Worm (Caenorhabditis elegans) whole organism, L3 larva: ENCODE measurements around the gene F53G2.2.

Experiments
- ZK546.5 ChIP-seq: sonication (generic microtip); optimal IDR thresholded peaks from 2 replicates; lab custom pipeline; 2017; ENCODE audit warnings: missing biosample characterization, missing genetic modification characterization
- aly-2 ChIP-seq: fragments of 150-350 bp; optimal IDR thresholded peaks from 2 replicates; lab custom pipeline; 2014; ENCODE audit warnings: missing biosample characterization, missing genetic modification characterization
- ceh-9 ChIP-seq: sonication (generic microtip); optimal IDR thresholded peaks from 2 replicates; lab custom pipeline; 2018; ENCODE audit warnings: missing biosample characterization, missing genetic modification characterization
- daf-12 ChIP-seq: fragments of 150-350 bp; optimal IDR thresholded peaks from 2 replicates; lab custom pipeline; 2014; ENCODE audit warnings: missing biosample characterization, missing genetic modification reagents, missing genetic modification characterization
- egl-27 ChIP-seq: sonication (generic microtip); optimal IDR thresholded peaks from 4 replicates; lab custom pipeline; 2017; ENCODE audit warnings: missing biosample characterization, missing genetic modification reagents, missing genetic modification characterization
- elt-1 ChIP-seq: fragments of 150-350 bp; optimal IDR thresholded peaks from 2 replicates; lab custom pipeline; 2014; ENCODE audit warnings: missing biosample characterization, missing genetic modification characterization
- elt-2 ChIP-seq: sonication (generic microtip); optimal IDR thresholded peaks from 2 replicates; lab custom pipeline; 2016; ENCODE audit warnings: missing genetic modification reagents, mild to moderate bottlenecking, missing genetic modification characterization, missing compliant biosample characterization
- eor-1 ChIP-seq, 2 experiments: fragments of 150-350 bp; optimal IDR thresholded peaks; 2 replicates each; lab custom pipeline; 2014 to 2018; ENCODE audit warnings: missing biosample characterization in 2 of 2, missing genetic modification characterization in 2 of 2
- fkh-2 ChIP-seq: fragments of 150-350 bp; optimal IDR thresholded peaks from 2 replicates; lab custom pipeline; 2014; ENCODE audit warnings: missing biosample characterization, missing genetic modification reagents, missing genetic modification characterization
- nfya-1 ChIP-seq: sonication (generic microtip); optimal IDR thresholded peaks from 2 replicates; lab custom pipeline; 2017; ENCODE audit warnings: missing genetic modification characterization, mild to moderate bottlenecking, missing compliant biosample characterization, antibody characterized with exemption, moderate library complexity; ENCODE audit not compliant: insufficient read depth
- nhr-11 ChIP-seq: fragments of 150-350 bp; optimal IDR thresholded peaks from 2 replicates; lab custom pipeline; 2014; ENCODE audit warnings: missing biosample characterization, missing genetic modification characterization
- nhr-28 ChIP-seq: fragments of 150-350 bp; optimal IDR thresholded peaks from 2 replicates; lab custom pipeline; 2014; ENCODE audit warnings: missing biosample characterization, missing genetic modification characterization
- nhr-43 ChIP-seq: sonication (generic microtip); optimal IDR thresholded peaks from 2 replicates; lab custom pipeline; 2016; ENCODE audit warnings: mild to moderate bottlenecking, missing genetic modification characterization, missing compliant biosample characterization; ENCODE audit not compliant: poor library complexity, severe bottlenecking
- nhr-76 ChIP-seq: fragments of 150-350 bp; sonication (generic microtip); optimal IDR thresholded peaks from 5 replicates; lab custom pipeline; 2014; ENCODE audit warnings: missing biosample characterization, missing genetic modification characterization
- nhr-77 ChIP-seq: fragments of 150-350 bp; optimal IDR thresholded peaks from 2 replicates; lab custom pipeline; 2014; ENCODE audit warnings: missing biosample characterization, missing genetic modification characterization
- pha-4 ChIP-seq: fragments of 150-350 bp; optimal IDR thresholded peaks from 2 replicates; lab custom pipeline; 2014; ENCODE audit warnings: missing biosample characterization, missing genetic modification reagents, missing genetic modification characterization
- pqm-1 ChIP-seq: fragments of 150-350 bp; optimal IDR thresholded peaks from 2 replicates; lab custom pipeline; 2017; ENCODE audit warnings: missing biosample characterization, missing genetic modification characterization, inconsistent platforms
- sea-2 ChIP-seq: fragments of 150-350 bp; sonication (generic microtip); optimal IDR thresholded peaks from 4 replicates; lab custom pipeline; 2014; ENCODE audit warnings: missing biosample characterization, missing genetic modification reagents, missing genetic modification characterization
- skn-1 ChIP-seq: fragments of 150-350 bp; optimal IDR thresholded peaks from 2 replicates; lab custom pipeline; 2014; ENCODE audit warnings: missing biosample characterization, missing genetic modification characterization
- unc-39 ChIP-seq: sonication (generic microtip); optimal IDR thresholded peaks from 4 replicates; lab custom pipeline; 2017; ENCODE audit warnings: missing biosample characterization, missing genetic modification characterization
- zag-1 ChIP-seq: fragments of 150-350 bp; optimal IDR thresholded peaks from 2 replicates; lab custom pipeline; 2014; ENCODE audit warnings: missing biosample characterization, missing genetic modification characterization
- ztf-11 ChIP-seq: fragments of 150-350 bp; optimal IDR thresholded peaks from 2 replicates; lab custom pipeline; 2014; ENCODE audit warnings: missing biosample characterization, missing genetic modification characterization

Gene F53G2.2

DNA sequence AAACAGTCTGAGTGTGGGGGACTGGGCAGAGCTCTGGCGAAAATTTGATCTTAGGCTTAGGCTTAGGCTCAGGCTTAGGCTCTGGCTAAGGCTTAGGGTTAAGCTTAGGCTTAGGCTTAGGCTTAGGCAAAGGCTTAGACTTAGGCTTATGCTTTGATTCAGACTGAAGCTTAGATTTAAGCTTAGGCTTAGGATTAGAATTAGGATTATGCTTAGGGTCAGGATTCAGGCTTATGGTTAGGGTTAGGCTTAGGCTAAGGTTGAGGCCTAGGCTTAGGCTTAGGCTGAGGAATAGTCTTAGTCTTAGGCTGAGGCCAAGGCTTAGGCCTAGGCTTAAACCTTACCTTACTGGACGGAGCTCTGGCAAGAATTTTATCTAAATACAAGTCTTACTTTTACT is 45.2 kb downstream of the F53G2.2 start:
- TF ChIP-seq nhr-76 (tag; lab: Kevin White, UChicago) (no peak), daf-12 (tag; lab: Kevin White, UChicago) (no peak), ztf-11 (tag; lab: Kevin White, UChicago) (no peak)

DNA sequence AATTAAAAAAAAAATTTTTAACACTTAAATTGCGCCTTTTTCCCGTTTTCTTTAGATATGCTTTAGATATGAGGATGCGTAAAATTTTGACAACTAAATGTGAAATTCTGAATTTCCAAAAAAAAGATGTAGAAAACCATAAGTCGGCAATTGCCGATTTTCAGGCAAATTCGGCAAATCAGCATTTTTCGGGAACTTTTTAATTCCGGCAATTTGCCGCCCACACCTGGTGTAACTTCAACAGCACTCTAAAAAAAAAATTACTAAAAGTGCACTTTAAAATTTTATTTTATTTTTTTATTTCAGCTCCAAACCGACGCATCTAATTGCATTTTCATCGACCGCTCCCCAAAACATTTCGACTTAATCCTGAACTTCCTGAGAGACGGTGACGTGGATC is 48.8 kb downstream of the F53G2.2 start, which contains the start of gene K02F6.6:
K02F6.6 (plus strand) TSS at position 301 of the 400 bp plus-strand sequence.
- no peak for TF ChIP-seq skn-1
- no peak for TF ChIP-seq elt-1
- no peak for TF ChIP-seq ztf-11 (tag; lab: Kevin White, UChicago)
- no peak for TF ChIP-seq pha-4 (tag; lab: Kevin White, UChicago)
- TF ChIP-seq aly-2 (tag; lab: Kevin White, UChicago), result no peak
- no peak for TF ChIP-seq ZK546.5 (tag; lab: Kevin White, UChicago)
- TF ChIP-seq unc-39 (tag; lab: Kevin White, UChicago), result no peak
- no peak for TF ChIP-seq ceh-9 (tag; lab: Kevin White, UChicago)
- no peak for TF ChIP-seq nhr-43 (tag; lab: Kevin White, UChicago)
- TF ChIP-seq egl-27, result no peak
- no peak for TF ChIP-seq elt-2
- no peak for TF ChIP-seq eor-1 (tag; optimal IDR thresholded peaks at IDR 0.05; lab: Kevin White, UChicago)
- no peak for TF ChIP-seq nhr-11 (tag; lab: Kevin White, UChicago)
- TF ChIP-seq nhr-28 (tag; lab: Kevin White, UChicago), result no peak
- TF ChIP-seq sea-2, result no peak
- TF ChIP-seq fkh-2 (tag; lab: Kevin White, UChicago), result no peak
- no peak for TF ChIP-seq zag-1
- TF ChIP-seq pqm-1 (tag; lab: Kevin White, UChicago), result no peak
- TF ChIP-seq nfya-1, result no peak
- no peak for TF ChIP-seq nhr-77
